Fruit fly (Drosophila melanogaster): ENCODE data around the gene CG45012.

dm6 chr2L:11804228-11805044 is 30.0 kb upstream of the CG45012 start:
- TF ChIP-seq h (optimal IDR thresholded peaks at IDR 0.05) (no peak), Myc (optimal IDR thresholded peaks at IDR 0.05) (no peak), psq (optimal IDR thresholded peaks at IDR 0.05) (no peak), insv (optimal IDR thresholded peaks at IDR 0.05) (no peak)
